Worm (Caenorhabditis elegans) whole organism, L2 larva: ENCODE results near the gene pink-1.
"Not testable (repeated sequence)": the region's sequence is repeated elsewhere in the genome, so short reads cannot be mapped to it uniquely, and the experiment has no call there.

ENCODE experiments used
- C34F6.9 ChIP-seq: fragments of 150-350 bp; optimal IDR thresholded peaks from 2 replicates; lab custom pipeline; 2014; ENCODE audit warnings: missing biosample characterization, missing genetic modification characterization
- F13H6.1 ChIP-seq: sonication (generic microtip); optimal IDR thresholded peaks from 2 replicates; lab custom pipeline; 2016; ENCODE audit warnings: missing genetic modification characterization, missing compliant biosample characterization
- R02D3.7 ChIP-seq: fragments of 150-350 bp; optimal IDR thresholded peaks from 2 replicates; lab custom pipeline; 2014; ENCODE audit warnings: missing biosample characterization, missing genetic modification characterization
- alr-1 ChIP-seq: fragments of 150-350 bp; optimal IDR thresholded peaks from 2 replicates; lab custom pipeline; 2014; ENCODE audit warnings: missing biosample characterization, missing genetic modification characterization
- crh-2 ChIP-seq: sonication (generic microtip); optimal IDR thresholded peaks from 2 replicates; lab custom pipeline; 2017; ENCODE audit warnings: missing biosample characterization, missing genetic modification characterization
- dmd-4 ChIP-seq: sonication (generic microtip); optimal IDR thresholded peaks from 2 replicates; lab custom pipeline; 2017; ENCODE audit warnings: missing biosample characterization, missing genetic modification characterization
- fos-1 ChIP-seq: fragments of 150-350 bp; optimal IDR thresholded peaks from 2 replicates; lab custom pipeline; 2014; ENCODE audit warnings: missing biosample characterization, missing genetic modification characterization
- gmeb-1 ChIP-seq: fragments of 150-350 bp; optimal IDR thresholded peaks from 2 replicates; lab custom pipeline; 2014; ENCODE audit warnings: missing biosample characterization, missing genetic modification characterization
- lin-11 ChIP-seq: fragments of 150-350 bp; sonication (generic microtip); optimal IDR thresholded peaks from 2 replicates; lab custom pipeline; 2014; ENCODE audit warnings: missing biosample characterization, missing genetic modification characterization, inconsistent platforms, mixed read lengths
- lin-13 ChIP-seq: fragments of 150-350 bp; optimal IDR thresholded peaks from 2 replicates; lab custom pipeline; 2014; ENCODE audit warnings: missing biosample characterization, missing genetic modification reagents, missing genetic modification characterization
- lsy-2 ChIP-seq, 2 experiments: fragments of 150-350 bp in 1 of 2; sonication (generic microtip) in 1 of 2; optimal IDR thresholded peaks; 2 replicates each; lab custom pipeline; 2014 to 2017; ENCODE audit warnings: missing biosample characterization in 2 of 2, missing genetic modification characterization in 2 of 2
- mab-5 ChIP-seq: fragments of 150-350 bp; optimal IDR thresholded peaks from 2 replicates; lab custom pipeline; 2014; ENCODE audit warnings: missing biosample characterization, missing genetic modification characterization
- nhr-10 ChIP-seq: sonication (generic microtip); optimal IDR thresholded peaks from 2 replicates; lab custom pipeline; 2017; ENCODE audit warnings: missing biosample characterization, missing genetic modification characterization
- nhr-129 ChIP-seq: fragments of 150-350 bp; optimal IDR thresholded peaks from 2 replicates; lab custom pipeline; 2014; ENCODE audit warnings: missing biosample characterization, missing genetic modification characterization
- nhr-21 ChIP-seq: fragments of 150-350 bp; optimal IDR thresholded peaks from 2 replicates; lab custom pipeline; 2014; ENCODE audit warnings: missing biosample characterization, missing genetic modification characterization
- nhr-237 ChIP-seq: fragments of 150-350 bp; optimal IDR thresholded peaks from 2 replicates; lab custom pipeline; 2014; ENCODE audit warnings: missing biosample characterization, missing genetic modification characterization
- nhr-25 ChIP-seq: fragments of 150-350 bp; sonication (generic microtip); optimal IDR thresholded peaks from 3 replicates; lab custom pipeline; 2014; ENCODE audit warnings: missing biosample characterization, missing genetic modification characterization
- sma-3 ChIP-seq: sonication (generic microtip); optimal IDR thresholded peaks from 2 replicates; lab custom pipeline; 2016; ENCODE audit warnings: missing genetic modification reagents, missing genetic modification characterization, missing compliant biosample characterization
- sma-9 ChIP-seq, 2 experiments: fragments of 150-350 bp in 1 of 2; sonication (generic microtip) in 1 of 2; optimal IDR thresholded peaks; 2 replicates each; lab custom pipeline; 2014 to 2016; ENCODE audit warnings: missing genetic modification characterization in 2 of 2, mild to moderate bottlenecking in 1 of 2, missing biosample characterization in 1 of 2, missing compliant biosample characterization in 1 of 2, missing genetic modification reagents in 1 of 2, moderate library complexity in 1 of 2
- snpc-4 ChIP-seq: fragments of 150-350 bp; optimal IDR thresholded peaks from 2 replicates; lab custom pipeline; 2014; ENCODE audit warnings: missing biosample characterization, missing genetic modification characterization
- unc-39 ChIP-seq: fragments of 150-350 bp; optimal IDR thresholded peaks from 2 replicates; lab custom pipeline; 2014; ENCODE audit warnings: missing biosample characterization, missing genetic modification characterization
- unc-55 ChIP-seq: fragments of 150-350 bp; sonication (generic microtip); optimal IDR thresholded peaks from 3 replicates; lab custom pipeline; 2014; ENCODE audit warnings: missing biosample characterization, missing genetic modification reagents, missing genetic modification characterization
- ztf-1 ChIP-seq: fragments of 200-800 bp; sonication (Bioruptor generic); conservative IDR thresholded peaks from 2 replicates; pipeline ENCODE4 v1.3.6; 2022; ENCODE audit warnings: missing genetic modification characterization, missing compliant biosample characterization

pink-1 gene

DNA sequence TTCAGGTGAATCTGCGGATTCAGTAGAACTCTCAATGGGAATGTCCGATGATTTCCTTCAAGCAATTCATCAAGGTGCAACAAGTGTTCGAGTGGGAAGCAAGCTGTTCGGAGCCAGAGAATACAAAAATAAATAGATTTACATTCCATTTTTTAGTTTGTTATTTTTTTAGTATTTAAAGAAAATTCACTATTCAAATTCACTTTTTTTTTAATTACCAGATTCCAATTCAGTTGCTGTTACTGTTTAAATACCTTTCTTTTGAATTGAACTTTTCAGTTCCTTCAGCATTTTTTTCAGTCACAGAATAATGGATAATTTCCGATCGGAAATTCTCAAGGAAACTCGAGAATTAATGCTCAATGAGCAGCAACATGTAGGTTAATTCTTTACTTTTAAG lies 43.7 kb downstream of the pink-1 start, which contains the start of gene F09E5.7:
Gene F09E5.7, plus strand, starts transcription at position 301 of the 400 bp plus-strand sequence.
- TF ChIP-seq nhr-10: no peak

DNA sequence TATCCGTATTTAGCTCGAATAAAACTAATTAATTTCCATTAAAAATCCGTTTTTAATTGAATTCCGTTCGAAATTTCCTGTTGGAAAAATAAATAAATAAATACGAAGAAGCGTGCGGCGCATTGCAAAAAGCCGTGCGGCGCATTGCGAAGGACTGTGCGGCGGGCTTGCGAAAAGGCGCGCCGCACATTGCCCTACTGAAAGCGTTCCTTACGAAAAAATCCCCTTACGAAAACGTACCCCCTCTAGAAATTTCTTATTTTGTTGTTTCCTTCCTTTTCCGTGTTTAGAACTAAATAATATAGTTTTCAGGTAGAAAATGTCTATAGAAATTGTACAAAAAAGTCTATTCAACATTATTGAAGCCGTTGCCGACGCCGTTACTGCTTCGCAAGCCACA lies 45.1 kb downstream of the pink-1 start, which contains the start of gene F09E5.8:
Gene F09E5.8, plus strand, starts transcription at position 313 of the 400 bp plus-strand sequence.
- not testable (repeated sequence) for TF ChIP-seq lin-11; ztf-1 (GFP tag; lab: Robert Waterston, UW); mab-5 (tag; lab: Kevin White, UChicago)

DNA sequence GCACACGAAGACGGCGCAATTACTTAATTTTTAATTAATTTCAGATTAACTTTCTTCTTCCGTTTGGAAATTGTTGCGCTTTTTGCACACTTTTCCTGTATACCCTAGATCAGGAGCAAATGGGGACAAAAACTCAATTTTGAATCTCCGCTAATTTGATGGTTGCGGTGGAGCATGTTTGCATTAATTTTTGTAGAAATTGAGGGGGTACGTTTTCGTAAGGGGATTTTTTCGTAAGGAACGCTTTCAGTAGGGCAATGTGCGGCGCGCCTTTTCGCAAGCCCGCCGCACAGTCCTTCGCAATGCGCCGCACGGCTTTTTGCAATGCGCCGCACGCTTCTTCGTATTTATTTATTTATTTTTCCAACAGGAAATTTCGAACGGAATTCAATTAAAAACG lies 49.1 kb downstream of the pink-1 start:
- peak; percentile 53 to 77 for TF ChIP-seq lsy-2 (tag; optimal IDR thresholded peaks at IDR 0.05; lab: Kevin White, UChicago)
- peak; percentile 50 for TF ChIP-seq crh-2 (tag; lab: Kevin White, UChicago)
- peak; percentile 46 for TF ChIP-seq sma-9 (GFP tag; optimal IDR thresholded peaks at IDR 0.05; lab: Kevin White, UChicago)
- TF ChIP-seq sma-9 (tag; optimal IDR thresholded peaks at IDR 0.05; lab: Kevin White, UChicago): not testable (repeated sequence)
- TF ChIP-seq nhr-25 (tag; lab: Kevin White, UChicago): peak; percentile 31
- peak; percentile 37 for TF ChIP-seq nhr-21 (tag; lab: Kevin White, UChicago)
- TF ChIP-seq mab-5 (tag; lab: Kevin White, UChicago): peak; percentile 27
- TF ChIP-seq C34F6.9 (tag; lab: Kevin White, UChicago): peak; percentile 64
- peak; percentile 82 for TF ChIP-seq lin-13 (GFP tag; lab: Kevin White, UChicago)
- peak; percentile 94 for TF ChIP-seq gmeb-1 (tag; lab: Kevin White, UChicago)
- peak; percentile 54 for TF ChIP-seq F13H6.1
- peak; percentile 69 for TF ChIP-seq nhr-129 (tag; lab: Kevin White, UChicago)
- peak; percentile 23 for TF ChIP-seq snpc-4 (tag; lab: Kevin White, UChicago)
- peak; percentile 65 for TF ChIP-seq unc-55 (GFP tag; lab: Kevin White, UChicago)
- peak; percentile 55 for TF ChIP-seq sma-3 (GFP tag; lab: Kevin White, UChicago)

DNA sequence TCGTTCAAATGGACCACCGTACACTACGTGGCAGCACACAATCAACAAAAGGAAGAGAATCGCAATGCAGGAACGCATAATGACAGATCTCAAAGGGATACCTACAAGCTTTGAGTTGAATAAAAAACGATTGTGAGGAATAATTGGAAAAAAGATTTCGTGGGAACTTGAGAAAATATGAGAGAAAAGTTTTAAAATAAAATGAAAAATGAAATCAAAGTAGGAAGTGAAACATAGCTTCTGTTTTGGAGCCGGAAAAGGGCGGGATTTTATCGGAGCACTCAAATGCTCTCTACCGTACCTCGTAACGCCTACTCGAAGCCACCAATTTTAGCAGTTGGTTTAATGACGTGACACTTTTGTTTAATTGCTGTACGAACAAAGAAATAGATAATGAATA lies 50.7 kb downstream of the pink-1 start, which contains the start of gene F09E5.14:
Gene F09E5.14, minus strand, starts transcription at position 101 of the 400 bp plus-strand sequence.
- no peak for TF ChIP-seq fos-1 (tag; lab: Kevin White, UChicago)
- TF ChIP-seq nhr-237: no peak
- TF ChIP-seq gmeb-1 (tag; lab: Kevin White, UChicago): no peak
- no peak for TF ChIP-seq unc-39 (tag; lab: Kevin White, UChicago)
- TF ChIP-seq mab-5 (tag; lab: Kevin White, UChicago): no peak
- TF ChIP-seq alr-1 (tag; lab: Kevin White, UChicago): no peak
- TF ChIP-seq sma-9 (GFP tag; optimal IDR thresholded peaks at IDR 0.05; lab: Kevin White, UChicago): no peak
- TF ChIP-seq sma-9 (tag; optimal IDR thresholded peaks at IDR 0.05; lab: Kevin White, UChicago): no peak
- TF ChIP-seq R02D3.7 (tag; lab: Kevin White, UChicago): no peak
- TF ChIP-seq nhr-21 (tag; lab: Kevin White, UChicago): no peak
- TF ChIP-seq dmd-4 (tag; lab: Kevin White, UChicago): no peak
